Worm (Caenorhabditis elegans) whole organism, L1 larva: ENCODE data around the gene nhr-102.

Experiments
- F16B12.6 ChIP-seq: fragments of 150-350 bp; optimal IDR thresholded peaks from 2 replicates; lab custom pipeline; 2014; ENCODE audit warnings: missing biosample characterization, missing genetic modification characterization
- Y116A8C.19 ChIP-seq: sonication (generic microtip); optimal IDR thresholded peaks from 2 replicates; lab custom pipeline; 2016; ENCODE audit warnings: missing compliant biosample characterization, missing genetic modification characterization, borderline replicate concordance
- ama-1 ChIP-seq: fragments of 150-350 bp; optimal IDR thresholded peaks from 2 replicates; lab custom pipeline; 2014
- ceh-63 ChIP-seq: fragments of 200-800 bp; sonication (Bioruptor generic); optimal IDR thresholded peaks from 2 replicates; lab custom pipeline; 2018; ENCODE audit warnings: mild to moderate bottlenecking, missing genetic modification characterization, missing compliant biosample characterization
- ceh-82 ChIP-seq, 3 experiments: fragments of 150-350 bp in 1 of 3; sonication (generic microtip) in 2 of 3; optimal IDR thresholded peaks; 2 replicates each; lab custom pipeline; 2014 to 2017; ENCODE audit warnings: missing biosample characterization in 3 of 3, missing genetic modification characterization in 3 of 3
- dsc-1 ChIP-seq: sonication (generic microtip); optimal IDR thresholded peaks from 2 replicates; lab custom pipeline; 2016; ENCODE audit warnings: mild to moderate bottlenecking, missing genetic modification characterization, missing compliant biosample characterization
- efl-3 ChIP-seq: fragments of 200-800 bp; sonication (Bioruptor generic); optimal IDR thresholded peaks from 2 replicates; lab custom pipeline; 2018; ENCODE audit warnings: mild to moderate bottlenecking, missing genetic modification characterization, missing compliant biosample characterization
- elt-2 ChIP-seq: sonication (generic microtip); optimal IDR thresholded peaks from 2 replicates; lab custom pipeline; 2016; ENCODE audit warnings: missing genetic modification characterization, mild to moderate bottlenecking, inconsistent platforms, missing compliant biosample characterization, missing genetic modification reagents
- elt-3 ChIP-seq, 6 experiments: fragments of 150-350 bp in 1 of 6; sonication (generic microtip); optimal IDR thresholded peaks; 2 replicates each; lab custom pipeline; 2017 to 2018; ENCODE audit warnings: missing biosample characterization in 6 of 6, missing genetic modification characterization in 6 of 6, inconsistent platforms in 1 of 6
- fkh-4 ChIP-seq: sonication (generic microtip); optimal IDR thresholded peaks from 2 replicates; lab custom pipeline; 2016; ENCODE audit warnings: missing compliant biosample characterization, missing genetic modification characterization, borderline replicate concordance
- grh-1 ChIP-seq: fragments of 200-800 bp; sonication (Bioruptor generic); IDR thresholded peaks from 2 replicates; pipeline ENCODE4 v1.3.6; 2022; ENCODE audit warnings: missing genetic modification reagents, missing genetic modification characterization, missing compliant biosample characterization
- irx-1 ChIP-seq: sonication (generic microtip); optimal IDR thresholded peaks from 2 replicates; lab custom pipeline; 2016; ENCODE audit warnings: missing genetic modification characterization, missing compliant biosample characterization
- lin-14 ChIP-seq: fragments of 200-800 bp; sonication (Bioruptor generic); optimal IDR thresholded peaks from 2 replicates; lab custom pipeline; 2018; ENCODE audit warnings: mild to moderate bottlenecking, missing genetic modification characterization, moderate library complexity, missing compliant biosample characterization
- lin-15B ChIP-seq: fragments of 150-350 bp; sonication (generic microtip); optimal IDR thresholded peaks from 3 replicates; lab custom pipeline; 2014; ENCODE audit warnings: missing biosample characterization, missing genetic modification characterization
- lin-35 ChIP-seq, 2 experiments: fragments of 150-350 bp; optimal IDR thresholded peaks; 2 replicates each; lab custom pipeline; 2014; ENCODE audit warnings: missing biosample characterization in 2 of 2, missing genetic modification characterization in 2 of 2, missing genetic modification reagents in 2 of 2
- lsy-2 ChIP-seq, 2 experiments: fragments of 150-350 bp; optimal IDR thresholded peaks; 2 replicates each; lab custom pipeline; 2014; ENCODE audit warnings: missing biosample characterization in 2 of 2, missing genetic modification characterization in 2 of 2
- mep-1 ChIP-seq: fragments of 150-350 bp; optimal IDR thresholded peaks from 2 replicates; lab custom pipeline; 2014; ENCODE audit warnings: missing biosample characterization, missing genetic modification characterization
- nhr-11 ChIP-seq: fragments of 150-350 bp; optimal IDR thresholded peaks from 2 replicates; lab custom pipeline; 2014; ENCODE audit warnings: missing biosample characterization, missing genetic modification characterization
- nhr-28 ChIP-seq: fragments of 150-350 bp; optimal IDR thresholded peaks from 2 replicates; lab custom pipeline; 2014; ENCODE audit warnings: missing biosample characterization, missing genetic modification characterization
- nhr-47 ChIP-seq: sonication (generic microtip); optimal IDR thresholded peaks from 2 replicates; lab custom pipeline; 2016; ENCODE audit warnings: mild to moderate bottlenecking, missing genetic modification characterization, moderate library complexity, missing compliant biosample characterization
- nhr-76 ChIP-seq: sonication (generic microtip); optimal IDR thresholded peaks from 2 replicates; lab custom pipeline; 2017; ENCODE audit warnings: missing biosample characterization, missing genetic modification characterization
- nhr-77 ChIP-seq: fragments of 150-350 bp; optimal IDR thresholded peaks from 2 replicates; lab custom pipeline; 2014; ENCODE audit warnings: missing biosample characterization, missing genetic modification characterization
- nhr-84 ChIP-seq: sonication (generic microtip); optimal IDR thresholded peaks from 2 replicates; lab custom pipeline; 2017; ENCODE audit warnings: missing biosample characterization, missing genetic modification characterization
- nhr-85 ChIP-seq: sonication (generic microtip); peaks from one replicate; lab custom pipeline; 2016; ENCODE audit warnings: missing genetic modification characterization, inconsistent platforms, missing compliant biosample characterization
- nhr-90 ChIP-seq: sonication (generic microtip); optimal IDR thresholded peaks from 2 replicates; lab custom pipeline; 2016; ENCODE audit warnings: mild to moderate bottlenecking, missing genetic modification characterization, missing compliant biosample characterization; ENCODE audit not compliant: poor library complexity
- pqm-1 ChIP-seq: sonication (generic microtip); optimal IDR thresholded peaks from 3 replicates; lab custom pipeline; 2017; ENCODE audit warnings: missing biosample characterization, missing genetic modification characterization
- rnt-1 ChIP-seq: sonication (generic microtip); optimal IDR thresholded peaks from 2 replicates; lab custom pipeline; 2016; ENCODE audit warnings: mild to moderate bottlenecking, missing genetic modification characterization, moderate library complexity, missing compliant biosample characterization
- skn-1 ChIP-seq: fragments of 150-350 bp; optimal IDR thresholded peaks from 2 replicates; lab custom pipeline; 2014; ENCODE audit warnings: missing biosample characterization, missing genetic modification characterization
- snpc-4 ChIP-seq: fragments of 150-350 bp; optimal IDR thresholded peaks from 2 replicates; lab custom pipeline; 2014; ENCODE audit warnings: missing biosample characterization, missing genetic modification characterization
- swsn-7 ChIP-seq: sonication (generic microtip); optimal IDR thresholded peaks from 2 replicates; lab custom pipeline; 2016; ENCODE audit warnings: missing genetic modification characterization, missing compliant biosample characterization
- unc-86 ChIP-seq: sonication (generic microtip); optimal IDR thresholded peaks from 2 replicates; lab custom pipeline; 2016; ENCODE audit warnings: missing genetic modification characterization, missing compliant biosample characterization
- xbp-1 ChIP-seq: sonication (generic microtip); optimal IDR thresholded peaks from 2 replicates; lab custom pipeline; 2016; ENCODE audit warnings: missing genetic modification characterization, missing compliant biosample characterization
- zag-1 ChIP-seq: fragments of 150-350 bp; optimal IDR thresholded peaks from 2 replicates; lab custom pipeline; 2014; ENCODE audit warnings: missing biosample characterization, missing genetic modification characterization
- zip-4 ChIP-seq: fragments of 200-800 bp; sonication (Bioruptor generic); optimal IDR thresholded peaks from 2 replicates; lab custom pipeline; 2018; ENCODE audit warnings: mild to moderate bottlenecking, missing genetic modification characterization, moderate library complexity, missing compliant biosample characterization
- ztf-11 ChIP-seq, 2 experiments: sonication (generic microtip); optimal IDR thresholded peaks; 2 replicates each; lab custom pipeline; 2016 to 2017; ENCODE audit warnings: missing genetic modification characterization in 2 of 2, missing biosample characterization in 1 of 2, missing compliant biosample characterization in 1 of 2

Gene nhr-102

ce11 chrV:15920273-15920672, 44.1 kb upstream of the nhr-102 start, which contains the start of gene F35E8.10:
Gene F35E8.10, minus strand, starts transcription at chrV:15920373.
- TF ChIP-seq nhr-85 (tag; lab: Kevin White, UChicago), result no peak
- no peak for TF ChIP-seq zag-1 (tag; lab: Kevin White, UChicago)
- TF ChIP-seq F16B12.6, result no peak
- TF ChIP-seq, all 84 proteins: peak for 0

ce11 chrV:15917458-15917857, 41.2 kb upstream of the nhr-102 start, which contains the start of gene F35E8.9:
Gene F35E8.9, minus strand, starts transcription at chrV:15917558.
- no peak for TF ChIP-seq F16B12.6
- no peak for TF ChIP-seq ama-1 (lab: Kevin White, UChicago)
- no peak for TF ChIP-seq nhr-28 (tag; lab: Kevin White, UChicago)
- TF ChIP-seq nhr-47 (tag; lab: Kevin White, UChicago), result no peak

- TF ChIP-seq elt-2 (tag; lab: Kevin White, UChicago), result peak; percentile 85
- no peak for TF ChIP-seq nhr-47 (tag; lab: Kevin White, UChicago)
- TF ChIP-seq nhr-77 (tag; lab: Kevin White, UChicago), result no peak
Observed at ce11 chrV:15915919-15916318, 39.7 kb upstream of the nhr-102 start, which contains the start of gene gst-38. Gene gst-38, minus strand, starts transcription at chrV:15916070.

- no peak for TF ChIP-seq pqm-1 (tag; lab: Kevin White, UChicago)
- TF ChIP-seq unc-86, result no peak
- no peak for TF ChIP-seq ceh-82 (tag; optimal IDR thresholded peaks at IDR 0.05; lab: Kevin White, UChicago)
- TF ChIP-seq xbp-1 (tag; lab: Kevin White, UChicago), result no peak
- TF ChIP-seq zip-4, result no peak
- TF ChIP-seq Y116A8C.19 (tag; lab: Kevin White, UChicago), result no peak
- no peak for TF ChIP-seq efl-3
- TF ChIP-seq elt-3 (tag; optimal IDR thresholded peaks at IDR 0.05; lab: Kevin White, UChicago), result no peak
- TF ChIP-seq dsc-1, result no peak
- TF ChIP-seq swsn-7, result no peak
Observed at ce11 chrV:15915307-15915706, 39.1 kb upstream of the nhr-102 start.

- no peak for TF ChIP-seq grh-1 (GFP tag; lab: Robert Waterston, UW)
- TF ChIP-seq nhr-84 (tag; lab: Kevin White, UChicago), result no peak
- TF ChIP-seq skn-1 (tag; lab: Kevin White, UChicago), result no peak
- TF ChIP-seq lin-14 (GFP tag; lab: Kevin White, UChicago), result no peak
- no peak for TF ChIP-seq fkh-4 (tag; lab: Kevin White, UChicago)
- TF ChIP-seq nhr-90 (tag; lab: Kevin White, UChicago), result no peak
- TF ChIP-seq elt-2 (tag; lab: Kevin White, UChicago), result no peak
- no peak for TF ChIP-seq lsy-2 (tag; optimal IDR thresholded peaks at IDR 0.05; lab: Kevin White, UChicago)
- TF ChIP-seq mep-1 (tag; lab: Kevin White, UChicago), result no peak
- no peak for TF ChIP-seq nhr-11
- no peak for TF ChIP-seq ceh-63 (GFP tag; lab: Kevin White, UChicago)
- no peak for TF ChIP-seq irx-1 (tag; lab: Kevin White, UChicago)
- TF ChIP-seq rnt-1, result no peak
- TF ChIP-seq ceh-82 (tag; optimal IDR thresholded peaks at IDR 0.05; lab: Kevin White, UChicago), result no peak
- no peak for TF ChIP-seq lin-15B (tag; lab: Kevin White, UChicago)
Observed at ce11 chrV:15914774-15915173, 38.6 kb upstream of the nhr-102 start.

ce11 chrV:15913714-15914113, 37.5 kb upstream of the nhr-102 start, which contains the start of gene F35E8.7:
Gene F35E8.7, plus strand, starts transcription at chrV:15914014.
- TF ChIP-seq snpc-4 (tag; lab: Kevin White, UChicago), result no peak
- TF ChIP-seq lin-35 (GFP tag; optimal IDR thresholded peaks at IDR 0.05; lab: Kevin White, UChicago), result no peak
- no peak for TF ChIP-seq ceh-82 (tag; optimal IDR thresholded peaks at IDR 0.05; lab: Kevin White, UChicago)
- no peak for TF ChIP-seq ztf-11 (tag; optimal IDR thresholded peaks at IDR 0.05; lab: Kevin White, UChicago)
- no peak for TF ChIP-seq swsn-7
- no peak for TF ChIP-seq nhr-76 (tag; lab: Kevin White, UChicago)
